Fruit fly (Drosophila melanogaster): Measurements from ENCODE around the gene CG13005.

CG13005 gene

dm6 chrX:16791920-16792829 is 11.3 kb upstream of the CG13005 start, which contains the start of gene CG4768 (continued):
- TF ChIP-seq CG7987 (GFP tag; optimal IDR thresholded peaks at IDR 0.05) (no peak), gem (tag; optimal IDR thresholded peaks at IDR 0.05) (no peak), Vsx1 (GFP tag; optimal IDR thresholded peaks at IDR 0.05) (no peak), grn (GFP tag; optimal IDR thresholded peaks at IDR 0.05) (no peak), Chrac-16 (GFP tag; optimal IDR thresholded peaks at IDR 0.05) (no peak), CoRest (tag; optimal IDR thresholded peaks at IDR 0.05) (no peak), CG4424 (GFP tag; optimal IDR thresholded peaks at IDR 0.05) (no peak), ERR (GFP tag; optimal IDR thresholded peaks at IDR 0.05) (no peak), Pdp1 (GFP tag; optimal IDR thresholded peaks at IDR 0.05) (no peak), CG13296 (GFP tag; optimal IDR thresholded peaks at IDR 0.05) (no peak), zfh2 (GFP tag; optimal IDR thresholded peaks at IDR 0.05) (no peak), insv (GFP tag; optimal IDR thresholded peaks at IDR 0.05) (peak in 1 of 2 experiments; percentile 50), HmgZ (tag; optimal IDR thresholded peaks at IDR 0.05) (peak; percentile 0), CG10209 (GFP tag; optimal IDR thresholded peaks at IDR 0.05) (no peak), CG12391 (tag; optimal IDR thresholded peaks at IDR 0.05) (peak; percentile 3), Sox102F (GFP tag; optimal IDR thresholded peaks at IDR 0.05) (no peak), D (optimal IDR thresholded peaks at IDR 0.05) (peak; percentile 64), D (GFP tag; optimal IDR thresholded peaks at IDR 0.05) (no peak), CG6654 (GFP tag; optimal IDR thresholded peaks at IDR 0.05) (no peak), CG2875 (GFP tag; optimal IDR thresholded peaks at IDR 0.05) (no peak), Nf-YB (GFP tag; optimal IDR thresholded peaks at IDR 0.05) (no peak), CG18599 (GFP tag; optimal IDR thresholded peaks at IDR 0.05) (no peak), bsh (GFP tag; optimal IDR thresholded peaks at IDR 0.05) (no peak), CG9817 (tag; optimal IDR thresholded peaks at IDR 0.05) (no peak), CG11456 (GFP tag; IDR thresholded peaks at IDR 0.05) (no peak), Tbp (GFP tag; optimal IDR thresholded peaks at IDR 0.05) (no peak), CG17568 (GFP tag; optimal IDR thresholded peaks at IDR 0.05) (no peak), CG30020 (tag; optimal IDR thresholded peaks at IDR 0.05) (no peak), ind (GFP tag; optimal IDR thresholded peaks at IDR 0.05) (no peak), wek (GFP tag; optimal IDR thresholded peaks at IDR 0.05) (no peak), pb (GFP tag; optimal IDR thresholded peaks at IDR 0.05) (no peak), CG16779 (GFP tag; IDR thresholded peaks at IDR 0.05) (no peak), peb (GFP tag; IDR thresholded peaks at IDR 0.05) (no peak), abd-A (tag; optimal IDR thresholded peaks at IDR 0.05) (no peak), Ets65A (GFP tag) (peak; percentile 70), ham (GFP tag; IDR thresholded peaks at IDR 0.05) (no peak), CG3163 (GFP tag; optimal IDR thresholded peaks at IDR 0.05) (peak; percentile 6), jing (GFP tag; optimal IDR thresholded peaks at IDR 0.05) (no peak), MBD-R2 (GFP tag; IDR thresholded peaks at IDR 0.05) (peak; percentile 33; the same call in 1 of the 2 replicates), CG10321 (GFP tag; IDR thresholded peaks at IDR 0.05) (no peak), Gsc (GFP tag; IDR thresholded peaks at IDR 0.05) (no peak), CG3838 (GFP tag; optimal IDR thresholded peaks at IDR 0.05) (no peak), scrt (GFP tag; optimal IDR thresholded peaks at IDR 0.05) (no peak), Elba2 (GFP tag; optimal IDR thresholded peaks at IDR 0.05) (no peak), CG8944 (GFP tag; optimal IDR thresholded peaks at IDR 0.05) (no peak), lilli (GFP tag; optimal IDR thresholded peaks at IDR 0.05) (no peak), kni (GFP tag; optimal IDR thresholded peaks at IDR 0.05) (no peak), dan (GFP tag; IDR thresholded peaks at IDR 0.05) (no peak), emc (GFP tag; optimal IDR thresholded peaks at IDR 0.05) (no peak), CG2889 (GFP tag; IDR thresholded peaks at IDR 0.05) (no peak)

Measured in whole organism, embryonic.